Worm (Caenorhabditis elegans) whole organism, L4/young adult: ENCODE results near the gene nspc-3.
A peak's percentile ranks its signal among the peaks of the same experiment; 100 is the strongest.

Experiments used
- W03F9.2 ChIP-seq: fragments of 150-350 bp; optimal IDR thresholded peaks from 2 replicates; lab custom pipeline; 2014; ENCODE audit warnings: missing biosample characterization, missing genetic modification characterization
- dao-5 ChIP-seq: sonication (generic microtip); optimal IDR thresholded peaks from 2 replicates; lab custom pipeline; 2016; ENCODE audit warnings: missing genotype, missing genetic modification characterization, moderate library complexity, missing compliant biosample characterization
- him-1 ChIP-seq: sonication (generic microtip); optimal IDR thresholded peaks from 2 replicates; lab custom pipeline; 2016; ENCODE audit warnings: missing genotype, missing genetic modification reagents, missing genetic modification characterization, missing compliant biosample characterization

- peak; percentile 78 for TF ChIP-seq W03F9.2 (tag; lab: Kevin White, UChicago)
- no peak for TF ChIP-seq dao-5 (tag; lab: Kevin White, UChicago)
- peak; percentile 29 for TF ChIP-seq him-1 (tag; lab: Kevin White, UChicago)
These were observed 9.1 kb downstream of the nspc-3 start, which contains the start of gene sdha-1 for ce11 chrX:8545971-8546442.
